Fruit fly (Drosophila melanogaster) whole organism, wandering third instar larva: ENCODE measurements around the gene mRpL17.
A peak's percentile ranks its signal among the peaks of the same experiment; 100 is the strongest.

ENCODE experiments used
- Abd-B ChIP-seq: fragments of >200 bp; optimal IDR thresholded peaks from 2 replicates; lab custom pipeline; 2017; ENCODE audit warnings: missing biosample characterization, missing genetic modification characterization
- CG32264 ChIP-seq: fragments of 200-800 bp; sonication (Bioruptor generic); optimal IDR thresholded peaks from 2 replicates; lab custom pipeline; 2016; ENCODE audit warnings: missing biosample characterization, missing genetic modification characterization
- CG9705 ChIP-seq: fragments of 200-800 bp; sonication (Bioruptor generic); optimal IDR thresholded peaks from 2 replicates; lab custom pipeline; 2018; ENCODE audit warnings: missing biosample characterization, mild to moderate bottlenecking, missing genetic modification characterization
- CrebA ChIP-seq: fragments of 200-800 bp; sonication (Bioruptor generic); optimal IDR thresholded peaks from 2 replicates; lab custom pipeline; 2016; ENCODE audit warnings: missing biosample characterization, mild to moderate bottlenecking, missing genetic modification characterization, borderline replicate concordance
- Dfd ChIP-seq: fragments of >200 bp; optimal IDR thresholded peaks from 2 replicates; lab custom pipeline; 2017; ENCODE audit warnings: missing biosample characterization, missing genetic modification characterization
- Dif ChIP-seq: fragments of 200-275, 200-300 bp; sonication (Bioruptor generic); optimal IDR thresholded peaks from 2 replicates; lab custom pipeline; 2018; ENCODE audit warnings: missing biosample characterization, missing genetic modification characterization; ENCODE audit not compliant: partially characterized antibody
- GATAd ChIP-seq: sonication (Bioruptor generic); optimal IDR thresholded peaks from 2 replicates; lab custom pipeline; 2016; ENCODE audit warnings: missing biosample characterization, missing genetic modification characterization
- HLH106 ChIP-seq: fragments of 200-800 bp; optimal IDR thresholded peaks from 3 replicates; lab custom pipeline; 2019; ENCODE audit warnings: missing biosample characterization, mild to moderate bottlenecking, missing genetic modification characterization, moderate library complexity
- Hnf4 ChIP-seq: fragments of 200-800 bp; sonication (Bioruptor generic); optimal IDR thresholded peaks from 2 replicates; lab custom pipeline; 2016; ENCODE audit warnings: missing biosample characterization, mild to moderate bottlenecking, missing genetic modification characterization
- Hr78 ChIP-seq: fragments of >200 bp; optimal IDR thresholded peaks from 2 replicates; lab custom pipeline; 2017; ENCODE audit warnings: missing biosample characterization, missing genetic modification characterization
- Hr83 ChIP-seq: fragments of 200-300 bp; sonication (Bioruptor generic); optimal IDR thresholded peaks from 2 replicates; lab custom pipeline; 2016; ENCODE audit warnings: missing biosample characterization, mild to moderate bottlenecking, missing genetic modification characterization, moderate library complexity; ENCODE audit not compliant: poor library complexity, severe bottlenecking
- Jra ChIP-seq: sonication (Bioruptor generic); optimal IDR thresholded peaks from 2 replicates; lab custom pipeline; 2016; ENCODE audit warnings: missing biosample characterization, missing genetic modification characterization
- Mio ChIP-seq: sonication (Bioruptor generic); optimal IDR thresholded peaks from 2 replicates; lab custom pipeline; 2016; ENCODE audit warnings: missing biosample characterization, missing genetic modification characterization
- Myc ChIP-seq: fragments of >200 bp; optimal IDR thresholded peaks from 2 replicates; lab custom pipeline; 2017
- N ChIP-seq: fragments of >200 bp; optimal IDR thresholded peaks from 2 replicates; lab custom pipeline; 2018; ENCODE audit warnings: missing biosample characterization, missing external identifiers, missing genetic modification characterization
- OdsH ChIP-seq: fragments of 200-800 bp; sonication (Bioruptor generic); optimal IDR thresholded peaks from 2 replicates; lab custom pipeline; 2016; ENCODE audit warnings: missing biosample characterization, mild to moderate bottlenecking, missing genetic modification characterization
- Rel ChIP-seq, 2 experiments: fragments of 200-800 bp; sonication (Bioruptor generic) in 1 of 2; optimal IDR thresholded peaks; 2 replicates in 1 of 2; 3 replicates in 1 of 2; lab custom pipeline; 2016 to 2019; ENCODE audit warnings: mild to moderate bottlenecking in 2 of 2, missing biosample characterization in 2 of 2, missing genetic modification characterization in 2 of 2, moderate library complexity in 1 of 2
- Sp1 ChIP-seq: fragments of 200-800 bp; sonication (Bioruptor generic); optimal IDR thresholded peaks from 3 replicates; lab custom pipeline; 2019; ENCODE audit warnings: missing biosample characterization, mild to moderate bottlenecking, missing genetic modification characterization, moderate library complexity
- Vsx2 ChIP-seq: fragments of 200-300, 225-300 bp; sonication (Bioruptor generic); optimal IDR thresholded peaks from 2 replicates; lab custom pipeline; 2018; ENCODE audit warnings: missing biosample characterization, missing genetic modification characterization; ENCODE audit not compliant: partially characterized antibody
- br ChIP-seq: fragments of 200-800 bp; sonication (Bioruptor generic); optimal IDR thresholded peaks from 2 replicates; lab custom pipeline; 2016; ENCODE audit warnings: missing biosample characterization, missing genetic modification characterization
- brk ChIP-seq: fragments of 200-800 bp; sonication (Bioruptor generic); optimal IDR thresholded peaks from 2 replicates; lab custom pipeline; 2016; ENCODE audit warnings: missing biosample characterization, mild to moderate bottlenecking, missing genetic modification characterization
- dl ChIP-seq, 2 experiments: fragments of 175-275, 200-275 bp in 1 of 2; fragments of 200-275 bp in 1 of 2; sonication (Bioruptor generic); optimal IDR thresholded peaks; lab custom pipeline; 2018; ENCODE audit warnings: mild to moderate bottlenecking in 2 of 2, missing biosample characterization in 2 of 2, missing genetic modification characterization in 2 of 2, moderate library complexity in 2 of 2; ENCODE audit not compliant: partially characterized antibody in 2 of 2, insufficient read depth in 1 of 2
- dmrt93B ChIP-seq: fragments of 200-800 bp; sonication (Bioruptor generic); optimal IDR thresholded peaks from 2 replicates; lab custom pipeline; 2018; ENCODE audit warnings: missing biosample characterization, mild to moderate bottlenecking, missing genetic modification characterization
- dsf ChIP-seq: sonication (Bioruptor generic); optimal IDR thresholded peaks from 2 replicates; lab custom pipeline; 2016; ENCODE audit warnings: missing biosample characterization, missing genetic modification characterization, borderline replicate concordance
- ey ChIP-seq: fragments of 200-800 bp; sonication (Bioruptor generic); optimal IDR thresholded peaks from 2 replicates; lab custom pipeline; 2016; ENCODE audit warnings: missing biosample characterization, missing genetic modification characterization
- foxo ChIP-seq, 2 experiments: fragments of 200-800 bp; sonication (Bioruptor generic); optimal IDR thresholded peaks; 2 replicates in 1 of 2; 3 replicates in 1 of 2; lab custom pipeline; 2016 to 2017; ENCODE audit warnings: missing biosample characterization in 2 of 2, missing genetic modification characterization in 2 of 2
- fru ChIP-seq: fragments of 200-800 bp; sonication (Bioruptor generic); optimal IDR thresholded peaks from 3 replicates; lab custom pipeline; 2016; ENCODE audit warnings: missing biosample characterization, mild to moderate bottlenecking, missing genetic modification characterization
- h ChIP-seq: fragments of 200-800 bp; sonication (Bioruptor generic); optimal IDR thresholded peaks from 3 replicates; lab custom pipeline; 2016; ENCODE audit warnings: missing biosample characterization, mild to moderate bottlenecking, missing genetic modification characterization
- jim ChIP-seq: fragments of 175-275, 200-325 bp; sonication (Bioruptor generic); optimal IDR thresholded peaks from 2 replicates; lab custom pipeline; 2016; ENCODE audit warnings: missing biosample characterization, mild to moderate bottlenecking, missing genetic modification characterization
- lola ChIP-seq: fragments of >200 bp; optimal IDR thresholded peaks from 2 replicates; lab custom pipeline; 2017; ENCODE audit warnings: missing biosample characterization, missing genetic modification characterization
- pan ChIP-seq: fragments of >200 bp; optimal IDR thresholded peaks from 2 replicates; lab custom pipeline; 2017
- psq ChIP-seq: fragments of 200-800 bp; sonication (Bioruptor generic); optimal IDR thresholded peaks from 3 replicates; lab custom pipeline; 2017; ENCODE audit warnings: missing biosample characterization, mild to moderate bottlenecking, missing genetic modification characterization, moderate library complexity
- rgr ChIP-seq: fragments of 200-800 bp; sonication (Bioruptor generic); optimal IDR thresholded peaks from 3 replicates; lab custom pipeline; 2016; ENCODE audit warnings: missing biosample characterization, mild to moderate bottlenecking, missing genetic modification characterization
- sage ChIP-seq: fragments of 200-800 bp; sonication (Bioruptor generic); optimal IDR thresholded peaks from 2 replicates; lab custom pipeline; 2016; ENCODE audit warnings: missing biosample characterization, mild to moderate bottlenecking, missing genetic modification characterization
- sv ChIP-seq: fragments of 200-800 bp; sonication (Bioruptor generic); optimal IDR thresholded peaks from 3 replicates; lab custom pipeline; 2016; ENCODE audit warnings: missing biosample characterization, missing genetic modification characterization
- tai ChIP-seq: sonication (Bioruptor generic); optimal IDR thresholded peaks from 2 replicates; lab custom pipeline; 2016; ENCODE audit warnings: missing biosample characterization, missing genetic modification characterization
- usp ChIP-seq: fragments of >200 bp; optimal IDR thresholded peaks from 2 replicates; lab custom pipeline; 2017; ENCODE audit warnings: missing biosample characterization, missing genetic modification characterization
- woc ChIP-seq: sonication (Bioruptor generic); optimal IDR thresholded peaks from 2 replicates; lab custom pipeline; 2016; ENCODE audit warnings: missing biosample characterization, mild to moderate bottlenecking, missing genetic modification characterization

Gene mRpL17

DNA sequence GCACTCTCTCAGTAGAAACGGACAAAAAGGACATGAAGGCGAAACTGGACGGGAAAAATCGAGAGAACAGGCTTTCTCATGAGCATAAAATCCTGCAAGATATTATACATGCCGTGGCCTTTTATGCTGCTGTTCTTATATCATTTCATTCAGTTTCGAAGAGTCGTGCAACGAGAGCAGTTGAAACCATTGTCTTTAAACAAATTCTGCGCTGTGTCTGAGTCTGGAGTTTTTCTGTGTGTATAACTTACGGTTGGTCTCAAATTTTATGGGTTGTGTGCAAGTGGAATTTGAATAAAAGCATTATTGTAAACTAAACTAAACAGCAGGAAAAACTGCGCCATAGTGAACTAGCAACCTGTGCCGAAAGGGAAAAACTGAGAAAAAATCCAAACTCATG, 3.0 kb downstream of the mRpL17 start:
- TF ChIP-seq ey (GFP tag; lab: Kevin White, UChicago), result no peak
- no peak for TF ChIP-seq h (GFP tag; lab: Kevin White, UChicago)
- TF ChIP-seq brk (GFP tag; lab: Kevin White, UChicago), result no peak
- TF ChIP-seq Myc (lab: Kevin White, UChicago), result no peak
- no peak for TF ChIP-seq Abd-B
- no peak for TF ChIP-seq dl (GFP tag; optimal IDR thresholded peaks at IDR 0.05; lab: Kevin White, UChicago; ENCODE audit: insufficient read depth in 1 of 2, partially characterized antibody in 2 of 2)
- no peak for TF ChIP-seq dmrt93B (GFP tag; lab: Kevin White, UChicago)
- no peak for TF ChIP-seq Hr83 (GFP tag; lab: Kevin White, UChicago)
- TF ChIP-seq foxo (GFP tag; optimal IDR thresholded peaks at IDR 0.05; lab: Kevin White, UChicago), result no peak
- no peak for TF ChIP-seq Hr78 (GFP tag; lab: Kevin White, UChicago)
- TF ChIP-seq br (GFP tag; lab: Kevin White, UChicago), result no peak

DNA sequence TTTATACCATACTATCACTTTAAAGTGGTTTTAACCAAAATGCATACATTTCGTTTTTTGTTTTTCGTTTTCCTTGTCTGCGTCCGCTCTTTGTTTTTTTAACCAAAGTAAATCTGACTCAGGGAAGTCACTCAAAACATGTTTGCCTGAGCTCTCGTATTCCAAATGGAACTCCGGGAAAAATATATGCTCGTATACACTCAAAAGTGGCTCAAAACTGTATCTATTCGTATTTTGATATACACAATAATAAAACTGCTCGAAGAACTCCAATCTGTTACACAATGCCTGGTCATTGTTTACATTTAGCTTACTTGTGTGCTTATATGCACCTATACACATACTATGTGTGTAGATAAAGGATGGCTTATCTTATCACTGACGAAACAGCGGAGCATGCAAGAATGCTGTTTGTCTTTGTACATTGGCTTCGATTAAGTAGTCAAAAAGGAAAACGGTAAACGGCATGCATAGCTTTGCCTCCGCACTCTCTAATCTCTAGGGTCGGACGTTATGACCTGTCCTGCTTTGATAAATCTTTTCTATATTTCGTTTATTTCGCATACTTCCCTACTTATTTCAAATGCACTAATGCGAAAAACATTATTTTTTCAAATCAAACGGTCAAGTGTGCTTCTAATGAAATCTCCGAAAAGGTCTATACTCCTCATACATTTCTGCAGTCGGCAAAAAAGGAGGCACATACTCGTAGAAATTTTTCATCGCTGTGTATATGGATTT, 6.4 kb downstream of the mRpL17 start, which contains the start of gene miple2:
TSS of gene miple2 (plus strand) at position 441 of the 741 bp plus-strand sequence.
- TF ChIP-seq Mio (no peak), dsf (GFP tag; lab: Kevin White, UChicago) (no peak), OdsH (peak; percentile 67), Hnf4 (GFP tag; lab: Kevin White, UChicago) (peak; percentile 22), brk (GFP tag; lab: Kevin White, UChicago) (no peak), CG32264 (GFP tag; lab: Kevin White, UChicago) (no peak), Jra (GFP tag; lab: Kevin White, UChicago) (no peak), CrebA (GFP tag; lab: Kevin White, UChicago) (peak; percentile 58), jim (GFP tag; lab: Kevin White, UChicago) (no peak), HLH106 (tag; lab: Kevin White, UChicago) (peak; percentile 50), Vsx2 (GFP tag; lab: Kevin White, UChicago) (no peak), Dfd (GFP tag; lab: Kevin White, UChicago) (no peak), woc (GFP tag; lab: Kevin White, UChicago) (peak; percentile 52), usp (GFP tag; lab: Kevin White, UChicago) (no peak), h (GFP tag; lab: Kevin White, UChicago) (peak; percentile 70), N (GFP tag; lab: Kevin White, UChicago) (no peak), Hr83 (GFP tag; lab: Kevin White, UChicago) (no peak), Abd-B (no peak), rgr (GFP tag; lab: Kevin White, UChicago) (peak; percentile 56), psq (GFP tag; lab: Kevin White, UChicago) (peak; percentile 45), GATAd (no peak), foxo (GFP tag; optimal IDR thresholded peaks at IDR 0.05; lab: Kevin White, UChicago) (peak in 1 of 2 experiments; percentile 64), pan (no peak), Hr78 (GFP tag; lab: Kevin White, UChicago) (no peak), Myc (lab: Kevin White, UChicago) (no peak), ey (GFP tag; lab: Kevin White, UChicago) (peak; percentile 61), Dif (GFP tag; lab: Kevin White, UChicago) (no peak), sv (GFP tag; lab: Kevin White, UChicago) (peak; percentile 25), br (GFP tag; lab: Kevin White, UChicago) (peak; percentile 35), dl (GFP tag; optimal IDR thresholded peaks at IDR 0.05; lab: Kevin White, UChicago; ENCODE audit: insufficient read depth in 1 of 2, partially characterized antibody in 2 of 2) (no peak), sage (GFP tag; lab: Kevin White, UChicago) (peak; percentile 49), tai (no peak), fru (GFP tag; lab: Kevin White, UChicago) (peak; percentile 71), CG9705 (GFP tag; lab: Kevin White, UChicago) (no peak), Rel (GFP tag; optimal IDR thresholded peaks at IDR 0.05; lab: Kevin White, UChicago) (peak; percentile 53), Rel (tag; optimal IDR thresholded peaks at IDR 0.05; lab: Kevin White, UChicago) (no peak), Sp1 (peak; percentile 54), lola (GFP tag; lab: Kevin White, UChicago) (no peak), dmrt93B (GFP tag; lab: Kevin White, UChicago) (peak; percentile 43)
